ENCODE assay signal across 3 worm cellular contexts in genomic region chrV:13239720-13240119, ce11.
A peak's percentile ranks its signal among the peaks of the same experiment; 100 is the strongest.
TF ChIP-seq lines count a peak whose summit lies in the region.
"Not testable (repeated sequence)": the region's sequence is repeated elsewhere in the genome, so short reads cannot be mapped to it uniquely, and the experiment has no call there.

No protein-coding gene starts in this region.

TF ChIP-seq in whole organism, L4 larva, 104 proteins besides CTCF, POLR2A, EP300 and RAD21:
- 0 out of 2 replicates have a peak, but pooled peaks have one; percentile 9 for TF ChIP-seq ceh-44 (GFP tag; IDR thresholded peaks at IDR 0.05; lab: Robert Waterston, UW)
- TF ChIP-seq lim-7 (GFP tag; IDR thresholded peaks at IDR 0.05; lab: Robert Waterston, UW) = peak; percentile 85
- 0 out of 2 replicates have a peak, but pooled peaks have one; percentile 15 for TF ChIP-seq php-3 (GFP tag; IDR thresholded peaks at IDR 0.05; lab: Robert Waterston, UW)
- peak; percentile 73 for TF ChIP-seq vab-7 (GFP tag; IDR thresholded peaks at IDR 0.05; lab: Robert Waterston, UW)
- TF ChIP-seq madf-9 (GFP tag; conservative IDR thresholded peaks at IDR 0.05; lab: Robert Waterston, UW) = peak; percentile 45; the same call in 1 of the 2 replicates
- TF ChIP-seq dmd-8 (GFP tag; IDR thresholded peaks at IDR 0.05; lab: Robert Waterston, UW) = peak; percentile 93
- TF ChIP-seq F26F4.8 (GFP tag; conservative IDR thresholded peaks at IDR 0.05; lab: Robert Waterston, UW) = peak; percentile 81
- peak; percentile 63; the same call in 1 of the 2 replicates for TF ChIP-seq pha-4 (GFP tag; IDR thresholded peaks at IDR 0.05; lab: Robert Waterston, UW)
- TF ChIP-seq pha-4 (tag; optimal IDR thresholded peaks at IDR 0.05; lab: Kevin White, UChicago) = not testable (repeated sequence)
- 0 out of 2 replicates have a peak, but pooled peaks have one; percentile 42 for TF ChIP-seq ctbp-1 (GFP tag; IDR thresholded peaks at IDR 0.05; lab: Robert Waterston, UW)
- TF ChIP-seq saeg-2 (GFP tag; IDR thresholded peaks at IDR 0.05; lab: Robert Waterston, UW) = 0 out of 2 replicates have a peak, but pooled peaks have one; percentile 32
- TF ChIP-seq F44E2.7 (GFP tag; IDR thresholded peaks at IDR 0.05; lab: Robert Waterston, UW) = 0 out of 2 replicates have a peak, but pooled peaks have one; percentile 50
- 0 out of 2 replicates have a peak, but pooled peaks have one; percentile 26 for TF ChIP-seq D1046.2 (GFP tag; IDR thresholded peaks at IDR 0.05; lab: Robert Waterston, UW)
- peak; percentile 29; the same call in 1 of the 2 replicates for TF ChIP-seq tra-1 (GFP tag; IDR thresholded peaks at IDR 0.05; lab: Robert Waterston, UW)
- peak; percentile 20; the same call in 1 of the 2 replicates for TF ChIP-seq nhr-41 (GFP tag; IDR thresholded peaks at IDR 0.05; lab: Robert Waterston, UW)

TF ChIP-seq in whole organism, midembryonic, 9 proteins besides CTCF, POLR2A, EP300 and RAD21:
- 0 out of 2 replicates have a peak, but pooled peaks have one; percentile 41 for TF ChIP-seq tab-1 (GFP tag; IDR thresholded peaks at IDR 0.05; lab: Robert Waterston, UW)

TF ChIP-seq in whole organism, young adult, 124 proteins besides CTCF, POLR2A, EP300 and RAD21:
- TF ChIP-seq F33H1.4 (GFP tag; IDR thresholded peaks at IDR 0.05; lab: Robert Waterston, UW) = peak; percentile 44; the same call in 1 of the 2 replicates
- peak; percentile 57; the same call in 1 of the 2 replicates for TF ChIP-seq egl-18 (GFP tag; IDR thresholded peaks at IDR 0.05; lab: Robert Waterston, UW)
- peak; percentile 38; the same call in 1 of the 2 replicates for TF ChIP-seq ceh-91 (GFP tag; IDR thresholded peaks at IDR 0.05; lab: Robert Waterston, UW)
- TF ChIP-seq bed-2 (GFP tag; IDR thresholded peaks at IDR 0.05; lab: Robert Waterston, UW) = 0 out of 2 replicates have a peak, but pooled peaks have one; percentile 10
- TF ChIP-seq hsf-1 (GFP tag; IDR thresholded peaks at IDR 0.05; lab: Robert Waterston, UW) = peak; percentile 63
- peak; percentile 92 for TF ChIP-seq egl-44 (GFP tag; IDR thresholded peaks at IDR 0.05; lab: Robert Waterston, UW)
- TF ChIP-seq Y95B8A.8 (GFP tag; IDR thresholded peaks at IDR 0.05; lab: Robert Waterston, UW) = 0 out of 2 replicates have a peak, but pooled peaks have one; percentile 38
- peak; percentile 55 for TF ChIP-seq pbrm-1 (GFP tag; IDR thresholded peaks at IDR 0.05; lab: Robert Waterston, UW)
- peak; percentile 88; the same call in 1 of the 2 replicates for TF ChIP-seq aptf-3 (GFP tag; IDR thresholded peaks at IDR 0.05; lab: Robert Waterston, UW)
- peak; percentile 82; the same call in 1 of the 2 replicates for TF ChIP-seq ceh-40 (GFP tag; IDR thresholded peaks at IDR 0.05; lab: Robert Waterston, UW)
- TF ChIP-seq ceh-58 (GFP tag; IDR thresholded peaks at IDR 0.05; lab: Robert Waterston, UW) = 0 out of 2 replicates have a peak, but pooled peaks have one; percentile 88
- TF ChIP-seq rcor-1 (GFP tag; IDR thresholded peaks at IDR 0.05; lab: Robert Waterston, UW) = peak; percentile 84
- TF ChIP-seq nfya-2 (GFP tag; IDR thresholded peaks at IDR 0.05; lab: Robert Waterston, UW) = 0 out of 2 replicates have a peak, but pooled peaks have one; percentile 30
- TF ChIP-seq C17E4.6 (GFP tag; IDR thresholded peaks at IDR 0.05; lab: Robert Waterston, UW) = 0 out of 2 replicates have a peak, but pooled peaks have one; percentile 15
- TF ChIP-seq ztf-25 (GFP tag; IDR thresholded peaks at IDR 0.05; lab: Robert Waterston, UW) = peak; percentile 76; the same call in 1 of the 2 replicates
- peak; percentile 66 for TF ChIP-seq D2030.7 (GFP tag; IDR thresholded peaks at IDR 0.05; lab: Robert Waterston, UW)
- TF ChIP-seq hmg-1.2 (GFP tag; IDR thresholded peaks at IDR 0.05; lab: Robert Waterston, UW) = peak; percentile 51
- peak; percentile 83 for TF ChIP-seq ekl-4 (GFP tag; IDR thresholded peaks at IDR 0.05; lab: Robert Waterston, UW)
- peak; percentile 83 for TF ChIP-seq madf-6 (GFP tag; IDR thresholded peaks at IDR 0.05; lab: Robert Waterston, UW)
- TF ChIP-seq lin-26 (GFP tag; IDR thresholded peaks at IDR 0.05; lab: Robert Waterston, UW) = peak; percentile 98
- TF ChIP-seq madf-3 (GFP tag; IDR thresholded peaks at IDR 0.05; lab: Robert Waterston, UW) = peak; percentile 51; the same call in 1 of the 2 replicates
- TF ChIP-seq attf-6 (GFP tag; IDR thresholded peaks at IDR 0.05; lab: Robert Waterston, UW) = peak; percentile 67
- peak; percentile 83; the same call in 1 of the 2 replicates for TF ChIP-seq cebp-2 (GFP tag; IDR thresholded peaks at IDR 0.05; lab: Robert Waterston, UW)
- TF ChIP-seq madf-8 (GFP tag; conservative IDR thresholded peaks at IDR 0.05; lab: Robert Waterston, UW) = 0 out of 2 replicates have a peak, but pooled peaks have one; percentile 32
TF ChIP-seq in whole organism, young adult: peak in this region for 24; not testable (repeated sequence) for 100.
